Worm (Caenorhabditis elegans): Measurements from ENCODE around the gene srh-71.

ce11 chrII:3129007-3129406 lies 5.7 kb downstream of the srh-71 start, which contains the start of gene chil-24:
- TF ChIP-seq nhr-12 (tag; optimal IDR thresholded peaks at IDR 0.05), result no peak
- no peak for TF ChIP-seq ztf-11 (tag; optimal IDR thresholded peaks at IDR 0.05)
- no peak for TF ChIP-seq mdl-1 (tag; optimal IDR thresholded peaks at IDR 0.05)
- no peak for TF ChIP-seq ztf-1 (GFP tag; conservative IDR thresholded peaks at IDR 0.05)
- no peak for TF ChIP-seq skn-1 (tag; optimal IDR thresholded peaks at IDR 0.05)
- TF ChIP-seq ama-1 (optimal IDR thresholded peaks at IDR 0.05), result no peak
- no peak for TF ChIP-seq ztf-4 (tag; optimal IDR thresholded peaks at IDR 0.05)
- TF ChIP-seq nhr-11 (tag; optimal IDR thresholded peaks at IDR 0.05), result no peak
